Fruit fly (Drosophila melanogaster): ENCODE measurements around the gene CG43367.
A peak's percentile ranks its signal among the peaks of the same experiment; 100 is the strongest.

Gene CG43367

dm6 chr3L:4230357-4230901 lies 36.6 kb downstream of the CG43367 start (continued):
- TF ChIP-seq ss (GFP tag; optimal IDR thresholded peaks at IDR 0.05) (peak; percentile 93 to 94), Eip75B (GFP tag; optimal IDR thresholded peaks at IDR 0.05) (peak; percentile 93), dac (GFP tag; optimal IDR thresholded peaks at IDR 0.05) (peak; percentile 92), CG8319 (GFP tag; optimal IDR thresholded peaks at IDR 0.05) (peak; percentile 82), Ets96B (tag; optimal IDR thresholded peaks at IDR 0.05) (peak; percentile 93), Gug (GFP tag; IDR thresholded peaks at IDR 0.05) (peak; percentile 85), CG4318 (GFP tag; optimal IDR thresholded peaks at IDR 0.05) (peak; percentile 93), Hr4 (GFP tag; optimal IDR thresholded peaks at IDR 0.05) (peak; percentile 97), CG8119 (GFP tag; IDR thresholded peaks at IDR 0.05) (peak; percentile 96), CG9139 (GFP tag; optimal IDR thresholded peaks at IDR 0.05) (peak; percentile 87), CG6276 (GFP tag; optimal IDR thresholded peaks at IDR 0.05) (peak; percentile 91), Sox15 (GFP tag; optimal IDR thresholded peaks at IDR 0.05) (peak; percentile 81), Met (GFP tag; optimal IDR thresholded peaks at IDR 0.05) (peak; percentile 66), CG6792 (GFP tag; optimal IDR thresholded peaks at IDR 0.05) (peak; percentile 83), Blimp-1 (GFP tag; optimal IDR thresholded peaks at IDR 0.05) (no peak), Lpt (GFP tag; optimal IDR thresholded peaks at IDR 0.05) (peak; percentile 92), Ets21C (GFP tag; optimal IDR thresholded peaks at IDR 0.05) (no peak), CG7368 (GFP tag; optimal IDR thresholded peaks at IDR 0.05) (peak; percentile 88), CG1621 (tag; optimal IDR thresholded peaks at IDR 0.05) (peak; percentile 88), salr (GFP tag; optimal IDR thresholded peaks at IDR 0.05) (peak; percentile 86 to 92), CG6163 (GFP tag; IDR thresholded peaks at IDR 0.05) (peak; percentile 87), eg (GFP tag; IDR thresholded peaks at IDR 0.05) (peak; percentile 90), CG11902 (GFP tag; optimal IDR thresholded peaks at IDR 0.05) (peak; percentile 79), spab (GFP tag; optimal IDR thresholded peaks at IDR 0.05) (peak; percentile 93), CG10669 (GFP tag; optimal IDR thresholded peaks at IDR 0.05) (peak; percentile 93), CG16779 (tag; optimal IDR thresholded peaks at IDR 0.05) (peak; percentile 86)

DNA sequence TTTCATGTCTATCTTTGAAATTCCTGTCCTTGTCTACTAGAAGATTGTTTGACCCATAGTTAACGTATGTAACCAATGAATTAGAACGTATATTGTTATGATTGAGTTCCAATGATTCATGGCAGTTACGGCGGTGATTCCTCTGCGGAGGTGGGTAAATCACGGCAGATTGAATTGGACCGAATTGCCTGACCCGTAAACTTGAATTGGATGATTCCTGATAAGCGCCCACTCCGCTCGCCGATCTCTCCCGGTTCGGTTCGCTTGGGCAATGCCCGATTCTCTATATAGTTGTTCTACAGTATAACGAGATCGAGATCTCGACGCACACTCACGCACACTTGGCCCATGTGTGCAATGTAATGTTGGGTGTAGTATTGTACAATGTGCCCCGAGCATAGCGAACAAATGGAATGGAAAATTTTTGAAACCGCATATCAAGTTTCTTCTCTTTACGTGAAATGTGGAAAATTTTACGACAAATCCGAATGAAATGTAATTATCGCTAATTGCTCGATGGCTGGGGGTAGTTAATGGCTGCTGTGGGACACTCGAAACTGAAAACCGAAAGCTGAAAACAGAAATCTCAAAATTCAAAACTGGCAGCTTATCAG lies 37.7 kb downstream of the CG43367 start:
- TF ChIP-seq OdsH (GFP tag; optimal IDR thresholded peaks at IDR 0.05), result no peak
- no peak for TF ChIP-seq net (GFP tag; optimal IDR thresholded peaks at IDR 0.05)
- TF ChIP-seq CG7368 (GFP tag; optimal IDR thresholded peaks at IDR 0.05), result no peak
- peak; percentile 96 for TF ChIP-seq svp (GFP tag)
- no peak for TF ChIP-seq CG1621 (tag; optimal IDR thresholded peaks at IDR 0.05)

dm6 chr3L:4232227-4232626 lies 38.4 kb downstream of the CG43367 start:
- TF ChIP-seq CG1621 (tag; optimal IDR thresholded peaks at IDR 0.05) (peak; percentile 22), Lpt (GFP tag; optimal IDR thresholded peaks at IDR 0.05) (no peak)

DNA sequence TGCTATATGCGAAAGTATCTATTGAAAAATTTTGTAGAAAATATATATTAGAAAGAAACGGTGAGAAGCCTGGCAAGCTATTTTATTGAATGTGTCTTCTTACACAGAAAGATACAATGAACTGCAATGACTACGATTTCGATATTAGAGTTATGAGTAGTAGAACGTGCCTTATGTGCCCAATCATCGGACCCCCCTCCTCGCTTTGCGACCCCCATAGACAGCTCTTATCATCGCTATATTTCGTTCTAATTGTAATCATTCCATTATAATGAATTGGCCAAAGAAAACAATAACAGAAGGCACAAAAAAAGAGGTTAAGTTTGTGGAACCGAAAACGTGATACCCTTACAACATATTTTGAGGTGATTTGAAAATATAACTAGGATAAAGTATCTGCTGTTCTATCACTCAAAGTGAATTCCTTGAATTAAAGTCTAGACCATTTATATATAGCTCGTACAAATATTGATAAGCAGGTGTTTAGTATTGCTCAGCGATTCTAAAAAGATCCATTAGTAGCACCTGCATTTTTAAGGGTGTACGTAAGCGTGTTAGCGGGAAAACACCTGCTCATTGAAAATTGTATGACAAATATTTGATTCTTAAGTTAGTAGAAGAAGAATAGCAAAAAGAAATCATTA lies 39.1 kb downstream of the CG43367 start:
- TF ChIP-seq Eip78C (GFP tag) (peak; percentile 50), esn (GFP tag; optimal IDR thresholded peaks at IDR 0.05) (peak; percentile 14), svp (GFP tag) (peak; percentile 18), Lpt (GFP tag; optimal IDR thresholded peaks at IDR 0.05) (no peak), vri (GFP tag; optimal IDR thresholded peaks at IDR 0.05) (peak; percentile 18), Hr39 (GFP tag; optimal IDR thresholded peaks at IDR 0.05) (peak; percentile 23), Blimp-1 (GFP tag; optimal IDR thresholded peaks at IDR 0.05) (no peak)

Measured in whole organism, prepupa.